Worm (Caenorhabditis elegans): ENCODE measurements around the gene hrpk-2.

- no peak for TF ChIP-seq ama-1 (optimal IDR thresholded peaks at IDR 0.05)
- no peak for TF ChIP-seq tra-4 (tag; optimal IDR thresholded peaks at IDR 0.05)
- no peak for TF ChIP-seq hnd-1 (tag; optimal IDR thresholded peaks at IDR 0.05)
- TF ChIP-seq ets-7 (tag; optimal IDR thresholded peaks at IDR 0.05): no peak
- no peak for TF ChIP-seq sea-1 (GFP tag; conservative IDR thresholded peaks at IDR 0.05)
- TF ChIP-seq F13C5.2 (tag; optimal IDR thresholded peaks at IDR 0.05): no peak
- TF ChIP-seq pes-1 (GFP tag; IDR thresholded peaks at IDR 0.05): no peak
- no peak for TF ChIP-seq ceh-36 (tag; optimal IDR thresholded peaks at IDR 0.05)
- no peak for TF ChIP-seq aly-1 (tag; optimal IDR thresholded peaks at IDR 0.05)
- TF ChIP-seq flt-1 (GFP tag; IDR thresholded peaks at IDR 0.05): no peak
- TF ChIP-seq hmbx-1 (tag; optimal IDR thresholded peaks at IDR 0.05): no peak
These were observed 26.7 kb downstream of the hrpk-2 start for ce11 chrIII:8013582-8013981.

Measured in whole organism, early embryonic.